Fruit fly (Drosophila melanogaster): Measurements from ENCODE around the gene S.

DNA sequence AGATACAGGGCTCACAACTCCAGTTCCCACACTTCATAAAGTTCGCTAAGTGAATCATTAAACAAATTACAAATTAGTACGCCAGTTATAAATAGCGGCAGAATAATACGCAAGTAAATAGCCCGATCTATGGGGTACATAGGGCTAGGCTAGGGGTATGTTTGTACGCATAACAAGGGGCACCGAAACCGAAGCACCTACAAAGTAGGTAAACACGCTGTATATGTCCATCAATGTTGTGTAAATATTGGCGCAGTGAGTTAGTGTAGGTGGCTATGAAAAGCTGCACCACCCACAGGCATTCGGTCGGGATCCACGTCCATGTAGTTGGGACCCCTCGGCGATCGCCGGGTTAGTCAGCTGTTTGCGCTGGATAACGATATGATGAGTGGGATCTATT lies 5.4 kb downstream of the S start:
- TF ChIP-seq CG8478 (optimal IDR thresholded peaks at IDR 0.05) (no peak), pan (optimal IDR thresholded peaks at IDR 0.05) (no peak), usp (GFP tag; optimal IDR thresholded peaks at IDR 0.05) (no peak)
